Fruit fly (Drosophila melanogaster): Measurements from ENCODE around the gene CG14712.
A peak's percentile ranks its signal among the peaks of the same experiment; 100 is the strongest.

The CG14712 gene

dm6 chr3R:11655873-11656374, 27.4 kb downstream of the CG14712 start, which contains the start of gene CG42327 (continued):
- peak; percentile 87 for TF ChIP-seq CG3847 (GFP tag; IDR thresholded peaks at IDR 0.05)
- peak; percentile 45 for TF ChIP-seq Myb (GFP tag; optimal IDR thresholded peaks at IDR 0.05)
- TF ChIP-seq Vsx1 (GFP tag; optimal IDR thresholded peaks at IDR 0.05) = peak; percentile 91
- peak; percentile 96 for TF ChIP-seq Ptx1 (GFP tag; IDR thresholded peaks at IDR 0.05)
- peak; percentile 79 for TF ChIP-seq shn (GFP tag; optimal IDR thresholded peaks at IDR 0.05)
- TF ChIP-seq CG11085 (GFP tag; IDR thresholded peaks at IDR 0.05) = peak; percentile 69
- TF ChIP-seq hth (optimal IDR thresholded peaks at IDR 0.05) = no peak
- TF ChIP-seq CG16815 (GFP tag; optimal IDR thresholded peaks at IDR 0.05) = peak; percentile 89
- peak; percentile 45; the same call in 1 of the 2 replicates for TF ChIP-seq GATAe (GFP tag; conservative IDR thresholded peaks at IDR 0.05)
- TF ChIP-seq CG34422 (GFP tag; IDR thresholded peaks at IDR 0.05) = peak; percentile 96
- TF ChIP-seq HLH54F (GFP tag; optimal IDR thresholded peaks at IDR 0.05) = peak; percentile 71
- peak; percentile 83 for TF ChIP-seq tup (GFP tag; optimal IDR thresholded peaks at IDR 0.05)
- TF ChIP-seq CG13775 (GFP tag; optimal IDR thresholded peaks at IDR 0.05) = peak; percentile 92
- TF ChIP-seq CG2875 (GFP tag; optimal IDR thresholded peaks at IDR 0.05) = peak; percentile 98
- TF ChIP-seq Chrac-16 (GFP tag; optimal IDR thresholded peaks at IDR 0.05) = peak; percentile 93
- TF ChIP-seq CG8478 (optimal IDR thresholded peaks at IDR 0.05) = no peak
- peak; percentile 64 for TF ChIP-seq CG1647 (GFP tag; optimal IDR thresholded peaks at IDR 0.05)
- peak; percentile 66 for TF ChIP-seq nerfin-2 (GFP tag; IDR thresholded peaks at IDR 0.05; ENCODE audit: partially characterized antibody)
- TF ChIP-seq CG6765 (GFP tag; optimal IDR thresholded peaks at IDR 0.05) = peak; percentile 85
- peak; percentile 81 for TF ChIP-seq Lhr (GFP tag; optimal IDR thresholded peaks at IDR 0.05)
- no peak for TF ChIP-seq Dfd (GFP tag; optimal IDR thresholded peaks at IDR 0.05)
- TF ChIP-seq TFAM (GFP tag; optimal IDR thresholded peaks at IDR 0.05) = peak; percentile 72
- TF ChIP-seq rib (GFP tag; IDR thresholded peaks at IDR 0.05) = peak; percentile 66; the same call in 1 of the 2 replicates
- TF ChIP-seq Hr39 (optimal IDR thresholded peaks at IDR 0.05) = no peak
- peak; percentile 94 for TF ChIP-seq dysf (GFP tag; IDR thresholded peaks at IDR 0.05)
- TF ChIP-seq CG14667 (GFP tag; IDR thresholded peaks at IDR 0.05) = peak; percentile 92
- TF ChIP-seq Doc2 (GFP tag; IDR thresholded peaks at IDR 0.05) = peak; percentile 85
- peak; percentile 94 for TF ChIP-seq CG14441 (GFP tag; IDR thresholded peaks at IDR 0.05)
- TF ChIP-seq CG8765 (GFP tag; IDR thresholded peaks at IDR 0.05) = peak; percentile 89
- TF ChIP-seq danr (GFP tag; IDR thresholded peaks at IDR 0.05) = peak; percentile 87
- peak; percentile 1 for TF ChIP-seq Sry-δ (GFP tag; optimal IDR thresholded peaks at IDR 0.05)
- no peak for TF ChIP-seq usp (GFP tag; optimal IDR thresholded peaks at IDR 0.05)
- TF ChIP-seq CG33213 (GFP tag; optimal IDR thresholded peaks at IDR 0.05) = peak; percentile 53
- TF ChIP-seq br (optimal IDR thresholded peaks at IDR 0.05) = no peak
- TF ChIP-seq dati (GFP tag; IDR thresholded peaks at IDR 0.05) = peak; percentile 88
- peak; percentile 48 for TF ChIP-seq Fer2 (tag; optimal IDR thresholded peaks at IDR 0.05)
- TF ChIP-seq ems (GFP tag; optimal IDR thresholded peaks at IDR 0.05) = peak; percentile 85
- peak; percentile 60 to 73 for TF ChIP-seq Pdp1 (GFP tag; optimal IDR thresholded peaks at IDR 0.05)
- peak; percentile 91 for TF ChIP-seq CG11247 (GFP tag; IDR thresholded peaks at IDR 0.05)
- peak; percentile 88 for TF ChIP-seq croc (GFP tag; conservative IDR thresholded peaks at IDR 0.05)
- TF ChIP-seq CTCF (GFP tag; optimal IDR thresholded peaks at IDR 0.05) = peak; percentile 57
- TF ChIP-seq CG3995 (GFP tag; optimal IDR thresholded peaks at IDR 0.05) = no peak
- TF ChIP-seq CG12659 (GFP tag; optimal IDR thresholded peaks at IDR 0.05) = peak; percentile 95
- TF ChIP-seq en (GFP tag; optimal IDR thresholded peaks at IDR 0.05) = peak; percentile 66
- TF ChIP-seq cad (GFP tag; optimal IDR thresholded peaks at IDR 0.05) = no peak
- peak; percentile 75 for TF ChIP-seq CG10565 (GFP tag; optimal IDR thresholded peaks at IDR 0.05)
- peak; percentile 55 for TF ChIP-seq p53 (GFP tag; optimal IDR thresholded peaks at IDR 0.05)
- no peak; the same call in 1 of the 2 replicates for TF ChIP-seq unc-4 (GFP tag; IDR thresholded peaks at IDR 0.05; ENCODE audit: partially characterized antibody)
- TF ChIP-seq Xbp1 (GFP tag; optimal IDR thresholded peaks at IDR 0.05) = peak; percentile 96
- peak; percentile 98 for TF ChIP-seq gem (tag; optimal IDR thresholded peaks at IDR 0.05)
- peak; percentile 32; the same call in 1 of the 2 replicates for TF ChIP-seq amos (GFP tag; IDR thresholded peaks at IDR 0.05; ENCODE audit: partially characterized antibody)
- peak; percentile 98 for TF ChIP-seq CG17328 (GFP tag; IDR thresholded peaks at IDR 0.05)
- TF ChIP-seq CG7372 (GFP tag; IDR thresholded peaks at IDR 0.05) = peak; percentile 86

Measured in whole organism, embryonic.